Worm (Caenorhabditis elegans): ENCODE data around the gene F56D5.5.

ce11 chrIV:9432327-9432726 lies 24.4 kb upstream of the F56D5.5 start:
- no peak for TF ChIP-seq Y105C5A.15 (GFP tag; IDR thresholded peaks at IDR 0.05)
- TF ChIP-seq nhr-77 (tag; optimal IDR thresholded peaks at IDR 0.05): no peak
- no peak for TF ChIP-seq duxl-1 (tag; optimal IDR thresholded peaks at IDR 0.05; ENCODE audit: poor library complexity)
- no peak for TF ChIP-seq mep-1 (tag; optimal IDR thresholded peaks at IDR 0.05)
- TF ChIP-seq zag-1 (tag; optimal IDR thresholded peaks at IDR 0.05): no peak
- TF ChIP-seq nhr-76 (tag; optimal IDR thresholded peaks at IDR 0.05): no peak
- no peak for TF ChIP-seq hlh-30 (tag; optimal IDR thresholded peaks at IDR 0.05; ENCODE audit: insufficient read depth)
- no peak for TF ChIP-seq ces-1 (GFP tag; optimal IDR thresholded peaks at IDR 0.05)
- TF ChIP-seq snpc-1.2 (GFP tag; IDR thresholded peaks at IDR 0.05): no peak
- TF ChIP-seq egl-27 (tag; optimal IDR thresholded peaks at IDR 0.05): no peak

All from whole organism, L4 larva.